Fruit fly (Drosophila melanogaster) whole organism, embryonic: ENCODE data around the gene CG13248.
A peak's percentile ranks its signal among the peaks of the same experiment; 100 is the strongest.

ENCODE experiments used
- CG10267 ChIP-seq: fragments of 200-800 bp; sonication (Bioruptor generic); optimal IDR thresholded peaks from 2 replicates; lab custom pipeline; 2018; ENCODE audit warnings: missing biosample characterization, mild to moderate bottlenecking, missing genetic modification characterization, moderate library complexity
- CG10274 ChIP-seq: fragments of 200-800 bp; sonication (Bioruptor generic); optimal IDR thresholded peaks from 3 replicates; lab custom pipeline; 2017; ENCODE audit warnings: missing biosample characterization, mild to moderate bottlenecking, missing genetic modification characterization
- CG11560 ChIP-seq: fragments of 200-800 bp; sonication (Bioruptor generic); IDR thresholded peaks from 3 replicates; pipeline ENCODE4 v1.3.6; 2022; ENCODE audit warnings: missing biosample characterization, missing genetic modification characterization
- CG11695 ChIP-seq: fragments of 200-800 bp; sonication (Bioruptor generic); IDR thresholded peaks from 3 replicates; pipeline ENCODE4 v1.3.6; 2022; ENCODE audit warnings: missing biosample characterization, missing genetic modification characterization
- CG12155 ChIP-seq: fragments of 200-800 bp; sonication (Bioruptor generic); optimal IDR thresholded peaks from 3 replicates; lab custom pipeline; 2016; ENCODE audit warnings: missing biosample characterization, missing genetic modification characterization
- CG13287 ChIP-seq: fragments of 200-800 bp; sonication (Bioruptor generic); IDR thresholded peaks from 2 replicates; pipeline ENCODE4 v1.3.6; 2022; ENCODE audit warnings: missing biosample characterization, missing genetic modification characterization; ENCODE audit not compliant: partially characterized antibody
- CG13894 ChIP-seq: fragments of 200-800 bp; sonication (Bioruptor generic); optimal IDR thresholded peaks from 3 replicates; lab custom pipeline; 2018; ENCODE audit warnings: missing biosample characterization, mild to moderate bottlenecking, missing genetic modification characterization, moderate library complexity
- CG14667 ChIP-seq: fragments of 200-800 bp; sonication (Bioruptor generic); IDR thresholded peaks from 2 replicates; pipeline ENCODE4 v1.3.6; 2022; ENCODE audit warnings: missing biosample characterization, missing genetic modification characterization
- CG1602 ChIP-seq: fragments of 200-800 bp; sonication (Bioruptor generic); optimal IDR thresholded peaks from 3 replicates; lab custom pipeline; 2016; ENCODE audit warnings: missing biosample characterization, missing genetic modification characterization
- CG17829 ChIP-seq: fragments of 200-800 bp; optimal IDR thresholded peaks from 2 replicates; lab custom pipeline; 2019; ENCODE audit warnings: missing biosample characterization, mild to moderate bottlenecking, missing genetic modification characterization, moderate library complexity
- CG30431 ChIP-seq: fragments of 200-800 bp; sonication (Bioruptor generic); optimal IDR thresholded peaks from 2 replicates; lab custom pipeline; 2017; ENCODE audit warnings: missing biosample characterization, missing genetic modification characterization
- CG34224 ChIP-seq: fragments of 200-800 bp; sonication (Bioruptor generic); IDR thresholded peaks from 3 replicates; pipeline ENCODE4 v1.3.6; 2022; ENCODE audit warnings: missing biosample characterization, missing genetic modification characterization; ENCODE audit not compliant: partially characterized antibody
- CG4730 ChIP-seq: fragments of 200-800 bp; sonication (Bioruptor generic); IDR thresholded peaks from 2 replicates; pipeline ENCODE4 v1.3.6; 2022; ENCODE audit warnings: missing biosample characterization, missing genetic modification characterization
- CG4854 ChIP-seq: fragments of 200-800 bp; sonication (Bioruptor generic); optimal IDR thresholded peaks from 2 replicates; lab custom pipeline; 2016; ENCODE audit warnings: missing biosample characterization, missing genetic modification characterization, inconsistent platforms
- CG5245 ChIP-seq: fragments of 200-800 bp; sonication (Bioruptor generic); optimal IDR thresholded peaks from 3 replicates; lab custom pipeline; 2016; ENCODE audit warnings: missing biosample characterization, missing genetic modification characterization
- CG6683 ChIP-seq: fragments of 200-800 bp; sonication (Bioruptor generic); optimal IDR thresholded peaks from 2 replicates; lab custom pipeline; 2017; ENCODE audit warnings: missing biosample characterization, mild to moderate bottlenecking, missing genetic modification characterization, missing genetic modification reagents
- CG6854 ChIP-seq: fragments of 200-800 bp; sonication (Bioruptor generic); optimal IDR thresholded peaks from 3 replicates; lab custom pipeline; 2017; ENCODE audit warnings: missing biosample characterization, mild to moderate bottlenecking, missing genetic modification characterization
- CG7357 ChIP-seq: fragments of 200-800 bp; sonication (Bioruptor generic); IDR thresholded peaks from 3 replicates; pipeline ENCODE4 v1.3.6; 2022; ENCODE audit warnings: missing biosample characterization, missing genetic modification characterization
- CG8944 ChIP-seq: fragments of 200-800 bp; sonication (Bioruptor generic); optimal IDR thresholded peaks from 3 replicates; lab custom pipeline; 2016; ENCODE audit warnings: missing biosample characterization, missing genetic modification characterization
- CG9215 ChIP-seq: fragments of 200-800 bp; sonication (Bioruptor generic); IDR thresholded peaks from 2 replicates; pipeline ENCODE4 v1.3.6; 2022; ENCODE audit warnings: missing biosample characterization, missing genetic modification characterization
- Dip3 ChIP-seq: fragments of 200-800 bp; sonication (Bioruptor generic); optimal IDR thresholded peaks from 3 replicates; lab custom pipeline; 2016; ENCODE audit warnings: missing biosample characterization, missing genetic modification characterization
- ERR ChIP-seq: fragments of 200-800 bp; sonication (Bioruptor generic); optimal IDR thresholded peaks from 2 replicates; lab custom pipeline; 2016; ENCODE audit warnings: missing biosample characterization, missing genetic modification characterization
- Fer2 ChIP-seq: fragments of 200-800 bp; sonication (Bioruptor generic); optimal IDR thresholded peaks from 2 replicates; lab custom pipeline; 2018; ENCODE audit warnings: missing biosample characterization, mild to moderate bottlenecking, missing genetic modification characterization, moderate library complexity
- Fer3 ChIP-seq: fragments of 200-800 bp; sonication (Bioruptor generic); optimal IDR thresholded peaks from 2 replicates; lab custom pipeline; 2018; ENCODE audit warnings: missing biosample characterization, mild to moderate bottlenecking, missing genetic modification characterization, moderate library complexity
- HmgD ChIP-seq: fragments of 200-800 bp; sonication (Bioruptor generic); optimal IDR thresholded peaks from 3 replicates; lab custom pipeline; 2016; ENCODE audit warnings: missing biosample characterization, missing genetic modification characterization
- Hr51 ChIP-seq, 2 experiments: fragments of 200-800 bp; sonication (Bioruptor generic); optimal IDR thresholded peaks; 2 replicates in 1 of 2; 3 replicates in 1 of 2; lab custom pipeline; 2016 to 2018; ENCODE audit warnings: missing biosample characterization in 2 of 2, missing genetic modification characterization in 2 of 2, mild to moderate bottlenecking in 1 of 2, moderate library complexity in 1 of 2
- Mad ChIP-seq: fragments of 200-800 bp; sonication (Bioruptor generic); optimal IDR thresholded peaks from 2 replicates; lab custom pipeline; 2016; ENCODE audit warnings: missing biosample characterization, missing genetic modification characterization
- Nf-YB ChIP-seq: fragments of 200-800 bp; sonication (Bioruptor generic); optimal IDR thresholded peaks from 3 replicates; lab custom pipeline; 2019; ENCODE audit warnings: missing biosample characterization, mild to moderate bottlenecking, missing genetic modification characterization, moderate library complexity
- Six4 ChIP-seq: fragments of 200-800 bp; sonication (Bioruptor generic); optimal IDR thresholded peaks from 2 replicates; lab custom pipeline; 2016; ENCODE audit warnings: missing biosample characterization, missing genetic modification characterization
- Sox102F ChIP-seq: fragments of 200-800 bp; sonication (Bioruptor generic); optimal IDR thresholded peaks from 2 replicates; lab custom pipeline; 2018; ENCODE audit warnings: missing biosample characterization, mild to moderate bottlenecking, missing genetic modification characterization, moderate library complexity
- Ssrp ChIP-seq: fragments of 200-800 bp; sonication (Bioruptor generic); optimal IDR thresholded peaks from 2 replicates; lab custom pipeline; 2018; ENCODE audit warnings: missing biosample characterization, mild to moderate bottlenecking, missing genetic modification characterization, moderate library complexity
- Xrp1 ChIP-seq: fragments of 200-800 bp; sonication (Bioruptor generic); IDR thresholded peaks from 2 replicates; pipeline ENCODE4 v1.3.6; 2022; ENCODE audit warnings: missing biosample characterization, missing genetic modification characterization
- YL-1 ChIP-seq: fragments of 200-800 bp; sonication (Bioruptor generic); optimal IDR thresholded peaks from 3 replicates; lab custom pipeline; 2017; ENCODE audit warnings: missing biosample characterization, mild to moderate bottlenecking, missing genetic modification characterization
- ap ChIP-seq: fragments of 200-800 bp; sonication (Bioruptor generic); IDR thresholded peaks from 2 replicates; pipeline ENCODE4 v1.3.6; 2022; ENCODE audit warnings: missing biosample characterization, missing genetic modification characterization
- corto ChIP-seq: fragments of 200-800 bp; sonication (Bioruptor generic); optimal IDR thresholded peaks from 2 replicates; lab custom pipeline; 2016; ENCODE audit warnings: missing biosample characterization, mild to moderate bottlenecking, missing genetic modification characterization, moderate library complexity
- da ChIP-seq: fragments of 200-800 bp; sonication (Bioruptor generic); optimal IDR thresholded peaks from 2 replicates; lab custom pipeline; 2016; ENCODE audit warnings: missing biosample characterization, missing genetic modification characterization
- danr ChIP-seq: fragments of 200-800 bp; sonication (Bioruptor generic); IDR thresholded peaks from 2 replicates; pipeline ENCODE4 v1.3.6; 2022; ENCODE audit warnings: missing biosample characterization, missing genetic modification characterization
- fd3F ChIP-seq: fragments of 200-800 bp; sonication (Bioruptor generic); optimal IDR thresholded peaks from 2 replicates; lab custom pipeline; 2018; ENCODE audit warnings: missing biosample characterization, mild to moderate bottlenecking, missing genetic modification characterization, moderate library complexity
- gcm2 ChIP-seq: fragments of 200-800 bp; sonication (Bioruptor generic); optimal IDR thresholded peaks from 2 replicates; lab custom pipeline; 2016; ENCODE audit warnings: missing biosample characterization, missing genetic modification characterization
- gt ChIP-seq: fragments of 200-800 bp; sonication (Bioruptor generic); IDR thresholded peaks from 2 replicates; pipeline ENCODE4 v1.3.6; 2022; ENCODE audit warnings: missing biosample characterization, missing genetic modification characterization
- hb ChIP-seq: fragments of 200-800 bp; sonication (Bioruptor generic); IDR thresholded peaks from 3 replicates; pipeline ENCODE4 v1.3.6; 2022; ENCODE audit warnings: missing biosample characterization, missing genetic modification characterization; ENCODE audit not compliant: partially characterized antibody
- her ChIP-seq: fragments of 200-800 bp; sonication (Bioruptor generic); optimal IDR thresholded peaks from 2 replicates; lab custom pipeline; 2016; ENCODE audit warnings: missing biosample characterization, missing genetic modification characterization
- p53 ChIP-seq: fragments of 200-800 bp; sonication (Bioruptor generic); optimal IDR thresholded peaks from 2 replicates; lab custom pipeline; 2016; ENCODE audit warnings: missing biosample characterization, missing genetic modification characterization
- pho ChIP-seq: fragments of 200-800 bp; sonication (Bioruptor generic); optimal IDR thresholded peaks from 2 replicates; lab custom pipeline; 2016; ENCODE audit warnings: missing biosample characterization, missing genetic modification characterization
- ranshi ChIP-seq: fragments of 200-800 bp; sonication (Bioruptor generic); IDR thresholded peaks from 2 replicates; pipeline ENCODE4 v1.3.6; 2022; ENCODE audit warnings: missing biosample characterization, missing genetic modification characterization
- ro ChIP-seq: fragments of 200-800 bp; sonication (Bioruptor generic); IDR thresholded peaks from 2 replicates; pipeline ENCODE4 v1.3.6; 2022; ENCODE audit warnings: missing biosample characterization, missing genetic modification characterization
- run ChIP-seq: fragments of 200-800 bp; sonication (Bioruptor generic); optimal IDR thresholded peaks from 3 replicates; lab custom pipeline; 2018; ENCODE audit warnings: missing biosample characterization, mild to moderate bottlenecking, missing genetic modification characterization
- scrt ChIP-seq: fragments of 200-800 bp; sonication (Bioruptor generic); optimal IDR thresholded peaks from 2 replicates; lab custom pipeline; 2018; ENCODE audit warnings: missing biosample characterization, mild to moderate bottlenecking, missing genetic modification characterization, moderate library complexity
- sima ChIP-seq: fragments of 200-800 bp; sonication (Bioruptor generic); optimal IDR thresholded peaks from 2 replicates; lab custom pipeline; 2016; ENCODE audit warnings: missing biosample characterization, missing genetic modification characterization
- slbo ChIP-seq: fragments of 200-800 bp; sonication (Bioruptor generic); IDR thresholded peaks from 2 replicates; pipeline ENCODE4 v1.3.6; 2022; ENCODE audit warnings: missing biosample characterization, missing genetic modification characterization

Gene CG13248

DNA sequence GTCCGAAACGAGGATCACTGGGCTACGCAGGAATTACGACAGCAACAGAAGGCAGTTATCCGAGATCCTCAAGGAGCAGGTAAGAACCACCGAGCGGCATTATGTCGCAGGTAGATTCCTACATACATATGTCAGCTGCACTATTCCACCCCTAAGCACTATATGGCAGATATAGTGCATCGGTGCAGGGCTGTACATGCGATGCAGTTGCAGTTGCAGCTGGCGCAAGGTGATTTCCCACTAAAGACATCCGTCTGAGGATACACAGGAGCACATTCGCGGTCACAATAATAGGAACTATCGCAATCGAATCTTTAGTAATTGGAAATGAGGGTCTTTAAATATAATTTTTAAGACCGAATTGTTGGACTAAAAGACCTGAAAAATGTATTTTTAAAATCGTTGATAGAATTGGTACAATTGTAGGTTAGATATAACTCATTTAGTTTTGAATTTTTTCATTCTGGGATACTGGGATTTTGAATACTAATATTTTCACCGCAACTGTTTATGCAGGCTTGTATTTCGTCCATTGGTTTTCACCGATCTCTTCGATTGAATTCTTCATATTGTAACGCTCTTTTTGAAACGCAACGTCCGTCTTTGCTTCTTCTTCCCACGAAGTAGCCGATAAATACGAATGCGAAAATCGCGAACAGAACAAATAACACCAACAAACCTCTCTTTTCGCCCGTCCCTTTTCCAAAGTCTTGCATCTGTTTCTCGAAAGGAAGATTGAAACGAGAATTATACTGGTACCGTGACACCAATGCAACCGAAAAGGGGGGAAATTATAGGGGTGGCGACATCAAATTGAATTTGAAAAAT, 7.5 kb downstream of the CG13248 start (continued):
- no peak for TF ChIP-seq CG1602 (GFP tag; lab: Kevin White, UChicago)
- TF ChIP-seq CG30431 (GFP tag; lab: Kevin White, UChicago): peak; percentile 30
- TF ChIP-seq ro (GFP tag; lab: Robert Waterston, UW): no peak
- peak; percentile 39 for TF ChIP-seq Ssrp (tag; lab: Kevin White, UChicago)
- TF ChIP-seq ERR (GFP tag; lab: Kevin White, UChicago): no peak
- no peak for TF ChIP-seq CG9215 (GFP tag; lab: Robert Waterston, UW)
- TF ChIP-seq CG10274 (GFP tag; lab: Kevin White, UChicago): no peak
- 0 out of 3 replicates have a peak, but pooled peaks have one; percentile 27 for TF ChIP-seq CG11695 (GFP tag; lab: Robert Waterston, UW)
- TF ChIP-seq fd3F (GFP tag; lab: Kevin White, UChicago): no peak
- no peak for TF ChIP-seq CG34224 (GFP tag; lab: Robert Waterston, UW)
- no peak for TF ChIP-seq CG7357 (GFP tag; lab: Robert Waterston, UW)
- TF ChIP-seq Fer3 (tag; lab: Kevin White, UChicago): no peak
- no peak for TF ChIP-seq CG11560 (tag; lab: Robert Waterston, UW)
- no peak for TF ChIP-seq CG14667
- no peak for TF ChIP-seq ranshi (GFP tag; lab: Robert Waterston, UW)
- TF ChIP-seq CG13287 (GFP tag; lab: Robert Waterston, UW): no peak
- no peak for TF ChIP-seq CG6854 (GFP tag; lab: Kevin White, UChicago)
- no peak for TF ChIP-seq Fer2 (tag; lab: Kevin White, UChicago)
- TF ChIP-seq pho: no peak
- no peak for TF ChIP-seq CG5245 (GFP tag; lab: Kevin White, UChicago)
- TF ChIP-seq run: no peak
- no peak for TF ChIP-seq slbo (GFP tag; lab: Robert Waterston, UW)
- no peak for TF ChIP-seq CG4730 (GFP tag; lab: Robert Waterston, UW)
- TF ChIP-seq gcm2 (GFP tag; lab: Kevin White, UChicago): no peak
- TF ChIP-seq sima (GFP tag; lab: Kevin White, UChicago): no peak
- TF ChIP-seq ap (GFP tag; lab: Robert Waterston, UW): no peak
- no peak for TF ChIP-seq YL-1 (GFP tag; lab: Kevin White, UChicago)
- no peak for TF ChIP-seq danr (GFP tag; lab: Robert Waterston, UW)
- TF ChIP-seq CG6683: no peak
- no peak for TF ChIP-seq CG8944 (GFP tag; lab: Kevin White, UChicago)
- no peak for TF ChIP-seq her
- TF ChIP-seq Hr51 (GFP tag; optimal IDR thresholded peaks at IDR 0.05; lab: Kevin White, UChicago): no peak
- TF ChIP-seq corto (GFP tag; lab: Kevin White, UChicago): peak; percentile 57
- TF ChIP-seq HmgD (GFP tag; lab: Kevin White, UChicago): no peak
- TF ChIP-seq CG17829 (tag; lab: Kevin White, UChicago): peak; percentile 66
- no peak for TF ChIP-seq scrt (GFP tag; lab: Kevin White, UChicago)
- peak; percentile 72 for TF ChIP-seq CG10267 (tag; lab: Kevin White, UChicago)
- TF ChIP-seq CG4854 (GFP tag; lab: Kevin White, UChicago): no peak
- TF ChIP-seq Nf-YB (GFP tag; lab: Kevin White, UChicago): no peak
- no peak for TF ChIP-seq Dip3
- TF ChIP-seq Xrp1 (GFP tag; lab: Robert Waterston, UW): peak; percentile 76
- TF ChIP-seq gt (GFP tag; lab: Robert Waterston, UW): no peak
- no peak for TF ChIP-seq Six4
- no peak for TF ChIP-seq CG13894
- TF ChIP-seq CG12155 (GFP tag; lab: Kevin White, UChicago): no peak
- peak; percentile 23 for TF ChIP-seq Mad (GFP tag; lab: Kevin White, UChicago)
- TF ChIP-seq da (GFP tag; lab: Kevin White, UChicago): peak; percentile 90
- TF ChIP-seq Sox102F (GFP tag; lab: Kevin White, UChicago): no peak
- TF ChIP-seq p53 (GFP tag; lab: Kevin White, UChicago): no peak
- TF ChIP-seq hb (GFP tag; lab: Robert Waterston, UW): no peak
